Worm (Caenorhabditis elegans) whole organism, L4 larva: ENCODE data around the gene srg-10.

ENCODE experiments used
- F10B5.3 ChIP-seq: sonication (generic microtip); optimal IDR thresholded peaks from 2 replicates; lab custom pipeline; 2016; ENCODE audit warnings: mild to moderate bottlenecking, missing genetic modification characterization, missing compliant biosample characterization
- F37D6.2 ChIP-seq: sonication (generic microtip); optimal IDR thresholded peaks from 2 replicates; lab custom pipeline; 2016; ENCODE audit warnings: mild to moderate bottlenecking, missing genetic modification characterization, missing compliant biosample characterization
- R02D3.7 ChIP-seq: fragments of 150-350 bp; sonication (generic microtip); optimal IDR thresholded peaks from 3 replicates; lab custom pipeline; 2014; ENCODE audit warnings: missing biosample characterization, missing genetic modification characterization
- T26A8.4 ChIP-seq: fragments of 200-800 bp; sonication (Bioruptor generic); IDR thresholded peaks from 2 replicates; pipeline ENCODE4 v1.3.6; 2022; ENCODE audit warnings: missing genetic modification characterization, missing compliant biosample characterization
- Y75B8A.6 ChIP-seq: fragments of 200-800 bp; sonication (Bioruptor generic); IDR thresholded peaks from 2 replicates; pipeline ENCODE4 v1.3.6; 2022; ENCODE audit warnings: missing genetic modification reagents, missing genetic modification characterization, missing compliant biosample characterization
- ama-1 ChIP-seq: fragments of 150-350 bp; optimal IDR thresholded peaks from 2 replicates; lab custom pipeline; 2014; ENCODE audit warnings: inconsistent platforms, mixed read lengths
- ceh-20 ChIP-seq: fragments of 200-800 bp; sonication (Bioruptor generic); IDR thresholded peaks from 2 replicates; pipeline ENCODE4 v1.3.6; 2022; ENCODE audit warnings: missing genetic modification reagents, missing genetic modification characterization, missing compliant biosample characterization
- ceh-28 ChIP-seq: fragments of 150-350 bp; optimal IDR thresholded peaks from 2 replicates; lab custom pipeline; 2014; ENCODE audit warnings: missing biosample characterization, missing genetic modification reagents, missing genetic modification characterization
- ceh-32 ChIP-seq: sonication (generic microtip); optimal IDR thresholded peaks from 2 replicates; lab custom pipeline; 2016; ENCODE audit warnings: mild to moderate bottlenecking, missing genetic modification characterization, missing compliant biosample characterization; ENCODE audit not compliant: poor library complexity
- ceh-44 ChIP-seq: fragments of 200-800 bp; sonication (Bioruptor generic); IDR thresholded peaks from 2 replicates; pipeline ENCODE4 v1.3.6; 2022; ENCODE audit warnings: missing genetic modification reagents, missing genetic modification characterization, missing compliant biosample characterization
- ctbp-1 ChIP-seq: fragments of 200-800 bp; sonication (Bioruptor generic); IDR thresholded peaks from 2 replicates; pipeline ENCODE4 v1.3.6; 2022; ENCODE audit warnings: missing genetic modification reagents, missing genetic modification characterization, missing compliant biosample characterization
- daf-16 ChIP-seq, 3 experiments: sonication (generic microtip); optimal IDR thresholded peaks; 2 replicates each; lab custom pipeline; 2016 to 2017; ENCODE audit warnings: missing genetic modification characterization in 3 of 3, missing genetic modification reagents in 3 of 3, mild to moderate bottlenecking in 2 of 3, missing compliant biosample characterization in 2 of 3, missing biosample characterization in 1 of 3, moderate library complexity in 1 of 3
- daf-19 ChIP-seq: fragments of 200-800 bp; sonication (Bioruptor generic); conservative IDR thresholded peaks from 2 replicates; pipeline ENCODE4 v1.3.6; 2022; ENCODE audit warnings: missing genetic modification characterization, missing compliant biosample characterization
- dpl-1 ChIP-seq: fragments of 150-350 bp; optimal IDR thresholded peaks from 2 replicates; lab custom pipeline; 2014; ENCODE audit warnings: missing biosample characterization, missing genetic modification reagents, missing genetic modification characterization
- egl-43 ChIP-seq: fragments of 200-800 bp; sonication (Bioruptor generic); IDR thresholded peaks from 2 replicates; pipeline ENCODE4 v1.3.6; 2022; ENCODE audit warnings: missing genetic modification reagents, missing genetic modification characterization, missing compliant biosample characterization
- fkh-10 ChIP-seq: fragments of 150-350 bp; optimal IDR thresholded peaks from 2 replicates; lab custom pipeline; 2014; ENCODE audit warnings: missing biosample characterization, missing genetic modification reagents, missing genetic modification characterization
- hif-1 ChIP-seq, 2 experiments: sonication (generic microtip); optimal IDR thresholded peaks; 2 replicates each; lab custom pipeline; 2016 to 2017; ENCODE audit warnings: missing compliant biosample characterization in 2 of 2, missing genetic modification characterization in 2 of 2, missing genetic modification reagents in 2 of 2, missing genotype in 2 of 2, mild to moderate bottlenecking in 1 of 2
- hlh-30 ChIP-seq: sonication (generic microtip); optimal IDR thresholded peaks from 2 replicates; lab custom pipeline; 2017; ENCODE audit warnings: antibody characterized with exemption, mild to moderate bottlenecking, missing genetic modification characterization, missing compliant biosample characterization; ENCODE audit not compliant: insufficient read depth
- lin-1 ChIP-seq: fragments of 200-800 bp; sonication (Bioruptor generic); IDR thresholded peaks from 2 replicates; pipeline ENCODE4 v1.3.6; 2022; ENCODE audit warnings: missing genetic modification reagents, missing genetic modification characterization, missing compliant biosample characterization
- lin-38 ChIP-seq: fragments of 200-800 bp; sonication (Bioruptor generic); IDR thresholded peaks from 2 replicates; pipeline ENCODE4 v1.3.6; 2022; ENCODE audit warnings: missing genetic modification reagents, missing genetic modification characterization, missing compliant biosample characterization
- lin-39 ChIP-seq: fragments of 150-350 bp; optimal IDR thresholded peaks from 2 replicates; lab custom pipeline; 2014; ENCODE audit warnings: missing biosample characterization, missing genetic modification reagents, missing genetic modification characterization
- madf-9 ChIP-seq: fragments of 200-800 bp; sonication (Bioruptor generic); conservative IDR thresholded peaks from 2 replicates; pipeline ENCODE4 v1.3.6; 2022; ENCODE audit warnings: missing genetic modification reagents, missing genetic modification characterization, missing compliant biosample characterization
- mdt-29 ChIP-seq: fragments of 200-800 bp; sonication (Bioruptor generic); IDR thresholded peaks from 2 replicates; pipeline ENCODE4 v1.3.6; 2022; ENCODE audit warnings: missing genetic modification reagents, missing genetic modification characterization, missing compliant biosample characterization
- mep-1 ChIP-seq: fragments of 150-350 bp; sonication (generic microtip); optimal IDR thresholded peaks from 3 replicates; lab custom pipeline; 2014; ENCODE audit warnings: missing biosample characterization, missing genetic modification characterization
- mes-2 ChIP-seq: sonication (generic microtip); optimal IDR thresholded peaks from 2 replicates; lab custom pipeline; 2016; ENCODE audit warnings: missing genotype, mild to moderate bottlenecking, missing genetic modification characterization, missing compliant biosample characterization; ENCODE audit not compliant: poor library complexity, severe bottlenecking
- mxl-2 ChIP-seq: fragments of 200-800 bp; sonication (Bioruptor generic); conservative IDR thresholded peaks from 2 replicates; pipeline ENCODE4 v1.3.6; 2022; ENCODE audit warnings: missing genetic modification reagents, missing genetic modification characterization, missing compliant biosample characterization
- mxl-3 ChIP-seq: fragments of 200-800 bp; sonication (Bioruptor generic); optimal IDR thresholded peaks from 2 replicates; lab custom pipeline; 2018; ENCODE audit warnings: mild to moderate bottlenecking, missing genetic modification characterization, missing compliant biosample characterization
- nhr-10 ChIP-seq: fragments of 150-350 bp; optimal IDR thresholded peaks from 2 replicates; lab custom pipeline; 2014; ENCODE audit warnings: missing biosample characterization, missing genetic modification characterization
- nhr-102 ChIP-seq: sonication (generic microtip); optimal IDR thresholded peaks from 2 replicates; lab custom pipeline; 2016; ENCODE audit warnings: mild to moderate bottlenecking, missing genetic modification characterization, moderate library complexity, missing compliant biosample characterization
- nhr-111 ChIP-seq: fragments of 200-800 bp; sonication (Bioruptor generic); optimal IDR thresholded peaks from 2 replicates; lab custom pipeline; 2018; ENCODE audit warnings: mild to moderate bottlenecking, missing genetic modification characterization, missing compliant biosample characterization
- nhr-28 ChIP-seq: fragments of 150-350 bp; optimal IDR thresholded peaks from 2 replicates; lab custom pipeline; 2014; ENCODE audit warnings: missing biosample characterization, missing genetic modification characterization
- nhr-48 ChIP-seq: sonication (generic microtip); optimal IDR thresholded peaks from 2 replicates; lab custom pipeline; 2016; ENCODE audit warnings: mild to moderate bottlenecking, missing genetic modification characterization, missing compliant biosample characterization
- nhr-6 ChIP-seq: fragments of 150-350 bp; optimal IDR thresholded peaks from 2 replicates; lab custom pipeline; 2014; ENCODE audit warnings: missing biosample characterization, missing genetic modification characterization
- nhr-76 ChIP-seq: fragments of 150-350 bp; optimal IDR thresholded peaks from 2 replicates; lab custom pipeline; 2014; ENCODE audit warnings: missing biosample characterization, missing genetic modification characterization
- pha-4 ChIP-seq, 2 experiments: fragments of 150-350 bp in 1 of 2; fragments of 200-800 bp in 1 of 2; sonication (Bioruptor generic) in 1 of 2; IDR thresholded peaks in 1 of 2; optimal IDR thresholded peaks in 1 of 2; 2 replicates each; pipeline versions ENCODE4 v1.3.6 to Lab custom; 2014 to 2022; ENCODE audit warnings: missing genetic modification characterization in 2 of 2, missing genetic modification reagents in 2 of 2, missing biosample characterization in 1 of 2, missing compliant biosample characterization in 1 of 2
- php-3 ChIP-seq: fragments of 200-800 bp; sonication (Bioruptor generic); IDR thresholded peaks from 2 replicates; pipeline ENCODE4 v1.3.6; 2022; ENCODE audit warnings: missing genetic modification reagents, missing genetic modification characterization, missing compliant biosample characterization
- saeg-2 ChIP-seq: fragments of 200-800 bp; sonication (Bioruptor generic); IDR thresholded peaks from 2 replicates; pipeline ENCODE4 v1.3.6; 2022; ENCODE audit warnings: missing genetic modification reagents, missing genetic modification characterization, missing compliant biosample characterization
- set-16 ChIP-seq: fragments of 200-800 bp; sonication (Bioruptor generic); IDR thresholded peaks from 2 replicates; pipeline ENCODE4 v1.3.6; 2022; ENCODE audit warnings: missing genetic modification reagents, missing genetic modification characterization, missing compliant biosample characterization
- skn-1 ChIP-seq: fragments of 150-350 bp; optimal IDR thresholded peaks from 2 replicates; lab custom pipeline; 2014; ENCODE audit warnings: missing biosample characterization, missing genetic modification characterization
- snpc-1.2 ChIP-seq: fragments of 200-800 bp; sonication (Bioruptor generic); IDR thresholded peaks from 2 replicates; pipeline ENCODE4 v1.3.6; 2022; ENCODE audit warnings: missing genetic modification reagents, missing genetic modification characterization, missing compliant biosample characterization
- tra-1 ChIP-seq: fragments of 200-800 bp; sonication (Bioruptor generic); IDR thresholded peaks from 2 replicates; pipeline ENCODE4 v1.3.6; 2022; ENCODE audit warnings: missing genetic modification reagents, missing genetic modification characterization, missing compliant biosample characterization
- unc-62 ChIP-seq, 3 experiments: fragments of 150-350 bp in 1 of 3; sonication (generic microtip); optimal IDR thresholded peaks in 2 of 3; peaks in 1 of 3; 1 replicate in 1 of 3; 2 replicates in 2 of 3; lab custom pipeline; 2014 to 2017; ENCODE audit warnings: missing biosample characterization in 3 of 3, missing genetic modification characterization in 3 of 3, missing genetic modification reagents in 3 of 3, missing genotype in 1 of 3
- zfp-2 ChIP-seq: sonication (generic microtip); optimal IDR thresholded peaks from 2 replicates; lab custom pipeline; 2016; ENCODE audit warnings: mild to moderate bottlenecking, missing genetic modification characterization, missing compliant biosample characterization
- zfp-3 ChIP-seq: fragments of 200-800 bp; sonication (Bioruptor generic); conservative IDR thresholded peaks from 2 replicates; pipeline ENCODE4 v1.3.6; 2022; ENCODE audit warnings: missing genetic modification reagents, missing genetic modification characterization, missing compliant biosample characterization

The srg-10 gene

DNA sequence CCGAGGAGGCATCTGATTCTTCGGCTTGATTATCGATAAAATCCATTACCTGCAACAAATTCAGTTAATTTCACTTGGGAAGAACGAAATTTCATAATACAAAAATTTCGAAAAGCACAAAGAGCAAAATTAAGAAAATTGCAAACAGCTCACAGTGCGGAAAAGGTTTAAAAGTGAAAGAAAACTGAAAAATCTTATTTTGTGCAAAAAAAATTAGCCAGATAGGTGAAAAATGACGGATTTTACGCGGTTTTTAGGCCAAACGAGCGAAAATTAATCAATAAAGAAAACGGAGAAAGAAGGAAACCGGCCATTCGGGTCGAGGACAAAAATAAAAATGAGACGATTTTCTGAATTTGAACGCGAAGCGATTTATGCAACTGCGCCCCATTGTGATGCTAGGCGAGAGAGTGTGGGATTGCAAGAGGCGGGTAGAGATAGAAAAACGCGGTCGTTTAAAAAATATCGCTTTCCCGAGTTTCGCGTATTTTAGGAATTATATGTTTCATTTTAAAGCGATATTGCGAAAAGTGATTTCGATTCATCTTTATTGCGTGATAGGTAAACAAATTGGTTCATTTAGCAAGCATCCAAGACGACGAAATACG, 43.2 kb downstream of the srg-10 start, which contains the start of gene emb-5:
emb-5 (minus strand) TSS at position 51 of the 608 bp plus-strand sequence.
- TF ChIP-seq mxl-2 (GFP tag; lab: Robert Waterston, UW) = no peak
- TF ChIP-seq F37D6.2 (tag; lab: Kevin White, UChicago) = no peak
- TF ChIP-seq unc-62 (GFP tag; optimal IDR thresholded peaks at IDR 0.05 in 1 of 2; lab: Kevin White, UChicago) = peak in 1 of 2 experiments; percentile 5
- no peak for TF ChIP-seq unc-62 (tag; optimal IDR thresholded peaks at IDR 0.05; lab: Kevin White, UChicago)
- TF ChIP-seq pha-4 (GFP tag; IDR thresholded peaks at IDR 0.05; lab: Robert Waterston, UW) = no peak
- TF ChIP-seq pha-4 (tag; optimal IDR thresholded peaks at IDR 0.05; lab: Kevin White, UChicago) = no peak
- TF ChIP-seq daf-16 (GFP tag; optimal IDR thresholded peaks at IDR 0.05; lab: Kevin White, UChicago) = no peak
- TF ChIP-seq daf-16 (tag; optimal IDR thresholded peaks at IDR 0.05; lab: Kevin White, UChicago) = peak; percentile 10
- TF ChIP-seq ama-1 (lab: Kevin White, UChicago) = peak; percentile 68
- TF ChIP-seq lin-39 = no peak
- no peak for TF ChIP-seq saeg-2
- TF ChIP-seq lin-1 (GFP tag; lab: Robert Waterston, UW) = no peak
- TF ChIP-seq T26A8.4 = 0 out of 2 replicates have a peak, but pooled peaks have one; percentile 28
- TF ChIP-seq dpl-1 (GFP tag; lab: Kevin White, UChicago) = peak; percentile 92
- TF ChIP-seq ceh-20 (GFP tag; lab: Robert Waterston, UW) = no peak
- no peak for TF ChIP-seq mdt-29 (GFP tag; lab: Robert Waterston, UW)
- peak; percentile 21 for TF ChIP-seq nhr-6 (tag; lab: Kevin White, UChicago)
- no peak for TF ChIP-seq madf-9 (GFP tag; lab: Robert Waterston, UW)
- TF ChIP-seq nhr-10 (tag; lab: Kevin White, UChicago) = no peak
- TF ChIP-seq php-3 (GFP tag; lab: Robert Waterston, UW) = no peak
- TF ChIP-seq nhr-28 (tag; lab: Kevin White, UChicago) = peak; percentile 27
- TF ChIP-seq nhr-48 (tag; lab: Kevin White, UChicago) = no peak
- TF ChIP-seq mes-2 (tag; lab: Kevin White, UChicago) = peak; percentile 74
- TF ChIP-seq ceh-44 (GFP tag; lab: Robert Waterston, UW) = no peak
- peak; percentile 94 for TF ChIP-seq lin-38 (GFP tag; lab: Robert Waterston, UW)
- TF ChIP-seq, all 104 proteins: peak for 9

DNA sequence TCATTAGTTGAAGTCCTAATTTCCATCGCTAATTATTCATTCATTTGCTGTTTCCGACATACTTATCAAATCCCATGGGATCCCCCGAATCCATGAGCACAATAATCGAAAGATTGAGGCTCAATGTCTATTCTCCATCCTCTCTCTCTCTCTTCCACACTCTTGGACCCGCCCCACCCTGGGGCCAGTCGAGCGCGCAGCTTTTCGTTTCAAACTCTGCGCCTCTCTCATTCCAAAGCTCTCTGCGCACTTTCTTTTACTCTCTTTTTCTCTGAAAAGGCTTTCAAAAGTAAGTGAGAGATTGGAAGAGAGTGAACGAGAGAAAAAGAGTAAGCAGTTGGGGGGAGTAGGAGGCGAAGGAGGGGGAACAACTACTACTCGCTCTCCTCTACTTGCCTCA, 44.2 kb downstream of the srg-10 start, which contains the start of gene acy-1:
acy-1 (plus strand) TSS at position 346 of the 400 bp plus-strand sequence.
- TF ChIP-seq nhr-76 (tag; lab: Kevin White, UChicago) (no peak), ceh-28 (no peak), nhr-6 (tag; lab: Kevin White, UChicago) (no peak), mes-2 (tag; lab: Kevin White, UChicago) (peak; percentile 45), ctbp-1 (peak; percentile 70), daf-19 (no peak), mep-1 (peak; percentile 74), pha-4 (GFP tag; IDR thresholded peaks at IDR 0.05; lab: Robert Waterston, UW) (no peak), pha-4 (tag; optimal IDR thresholded peaks at IDR 0.05; lab: Kevin White, UChicago) (peak; percentile 14), R02D3.7 (tag; lab: Kevin White, UChicago) (no peak), ceh-32 (tag; lab: Kevin White, UChicago) (no peak), F10B5.3 (no peak), ceh-20 (GFP tag; lab: Robert Waterston, UW) (no peak), unc-62 (GFP tag; optimal IDR thresholded peaks at IDR 0.05 in 1 of 2; lab: Kevin White, UChicago) (peak in 1 of 2 experiments; percentile 30), unc-62 (tag; optimal IDR thresholded peaks at IDR 0.05; lab: Kevin White, UChicago) (no peak), fkh-10 (GFP tag; lab: Kevin White, UChicago) (peak; percentile 83), nhr-10 (tag; lab: Kevin White, UChicago) (no peak), Y75B8A.6 (no peak), daf-16 (GFP tag; optimal IDR thresholded peaks at IDR 0.05; lab: Kevin White, UChicago) (peak in 1 of 2 experiments; percentile 14), daf-16 (tag; optimal IDR thresholded peaks at IDR 0.05; lab: Kevin White, UChicago) (no peak), hif-1 (tag; optimal IDR thresholded peaks at IDR 0.05; lab: Kevin White, UChicago) (peak in 1 of 2 experiments; percentile 10), zfp-2 (tag; lab: Kevin White, UChicago) (no peak), hlh-30 (tag; lab: Kevin White, UChicago) (no peak), skn-1 (tag; lab: Kevin White, UChicago) (no peak), mxl-3 (no peak), tra-1 (no peak), dpl-1 (GFP tag; lab: Kevin White, UChicago) (peak; percentile 58), egl-43 (GFP tag; lab: Robert Waterston, UW) (0 out of 2 replicates have a peak, but pooled peaks have one; percentile 34), set-16 (peak; percentile 61), saeg-2 (no peak), nhr-111 (GFP tag; lab: Kevin White, UChicago) (no peak), nhr-102 (tag; lab: Kevin White, UChicago) (no peak), snpc-1.2 (GFP tag; lab: Robert Waterston, UW) (no peak), zfp-3 (GFP tag; lab: Robert Waterston, UW) (no peak)
